Worm (Caenorhabditis elegans) whole organism, early embryonic: ENCODE results near the gene K08D8.5.

Source experiments
- F13C5.2 ChIP-seq: sonication (generic microtip); optimal IDR thresholded peaks from 2 replicates; lab custom pipeline; 2017; ENCODE audit warnings: mild to moderate bottlenecking, missing genetic modification characterization, inconsistent platforms, missing compliant biosample characterization
- ama-1 ChIP-seq: fragments of 150-350 bp; optimal IDR thresholded peaks from 2 replicates; lab custom pipeline; 2014
- ceh-13 ChIP-seq: fragments of 200-800 bp; sonication (Bioruptor generic); optimal IDR thresholded peaks from 2 replicates; lab custom pipeline; 2018; ENCODE audit warnings: mild to moderate bottlenecking, missing genetic modification characterization, missing compliant biosample characterization
- ceh-36 ChIP-seq: sonication (generic microtip); optimal IDR thresholded peaks from 2 replicates; lab custom pipeline; 2016; ENCODE audit warnings: missing genetic modification characterization, inconsistent platforms, missing compliant biosample characterization
- ets-7 ChIP-seq: sonication (generic microtip); optimal IDR thresholded peaks from 2 replicates; lab custom pipeline; 2016; ENCODE audit warnings: missing genotype, missing genetic modification characterization, missing compliant biosample characterization
- flt-1 ChIP-seq: fragments of 200-800 bp; sonication (Bioruptor generic); IDR thresholded peaks from 2 replicates; pipeline ENCODE4 v1.3.6; 2022; ENCODE audit warnings: missing genetic modification characterization, missing compliant biosample characterization
- hmbx-1 ChIP-seq: sonication (generic microtip); optimal IDR thresholded peaks from 2 replicates; lab custom pipeline; 2016; ENCODE audit warnings: mild to moderate bottlenecking, missing genetic modification characterization, missing compliant biosample characterization
- sea-1 ChIP-seq: fragments of 200-800 bp; sonication (Bioruptor generic); conservative IDR thresholded peaks from 2 replicates; pipeline ENCODE4 v1.3.6; 2022; ENCODE audit warnings: missing genetic modification characterization, missing compliant biosample characterization
- tbx-11 ChIP-seq: fragments of 200-800 bp; sonication (Bioruptor generic); IDR thresholded peaks from 2 replicates; pipeline ENCODE4 v1.3.6; 2022; ENCODE audit warnings: missing genetic modification characterization, missing compliant biosample characterization
- tbx-37 ChIP-seq: fragments of 200-800 bp; sonication (Bioruptor generic); conservative IDR thresholded peaks from 2 replicates; pipeline ENCODE4 v1.3.6; 2022; ENCODE audit warnings: missing genetic modification reagents, missing genetic modification characterization, missing compliant biosample characterization
- tra-4 ChIP-seq: sonication (generic microtip); optimal IDR thresholded peaks from 2 replicates; lab custom pipeline; 2017; ENCODE audit warnings: missing genetic modification characterization, missing compliant biosample characterization

- TF ChIP-seq ama-1 (lab: Kevin White, UChicago) (no peak), ets-7 (tag; lab: Kevin White, UChicago) (no peak), ceh-36 (tag; lab: Kevin White, UChicago) (no peak), tra-4 (tag; lab: Kevin White, UChicago) (no peak), flt-1 (GFP tag; lab: Robert Waterston, UW) (no peak), F13C5.2 (no peak), tbx-11 (GFP tag; lab: Robert Waterston, UW) (no peak), tbx-37 (GFP tag; lab: Robert Waterston, UW) (no peak), sea-1 (GFP tag; lab: Robert Waterston, UW) (no peak), hmbx-1 (tag; lab: Kevin White, UChicago) (no peak), ceh-13 (no peak)
Observed at ce11 chrIV:12893166-12893565, 18.8 kb downstream of the K08D8.5 start, which contains the start of gene K08D8.12.
